Worm (Caenorhabditis elegans): ENCODE results near the gene Y69A2AR.25.

The Y69A2AR.25 gene

ce11 chrIV:2542001-2542400 lies 26.2 kb downstream of the Y69A2AR.25 start, which contains the start of gene sprr-3:
TSS of gene sprr-3 (plus strand) at chrIV:2542301.
- TF ChIP-seq efl-1 (GFP tag; optimal IDR thresholded peaks at IDR 0.05) (no peak), nfya-2 (GFP tag; IDR thresholded peaks at IDR 0.05) (no peak), attf-6 (GFP tag; IDR thresholded peaks at IDR 0.05) (no peak), T07F8.4 (tag; optimal IDR thresholded peaks at IDR 0.05) (no peak), C06A6.2 (GFP tag; conservative IDR thresholded peaks at IDR 0.05) (no peak), sea-2 (GFP tag; IDR thresholded peaks at IDR 0.05) (no peak), F39B2.1 (GFP tag; IDR thresholded peaks at IDR 0.05) (no peak), aptf-2 (GFP tag; conservative IDR thresholded peaks at IDR 0.05) (no peak), dpff-1 (tag; optimal IDR thresholded peaks at IDR 0.05) (no peak), madf-3 (GFP tag; IDR thresholded peaks at IDR 0.05) (no peak), attf-3 (GFP tag; conservative IDR thresholded peaks at IDR 0.05) (no peak), egl-44 (GFP tag; IDR thresholded peaks at IDR 0.05) (no peak)

ce11 chrIV:2537741-2538140 lies 30.4 kb downstream of the Y69A2AR.25 start:
- TF ChIP-seq egrh-3 (GFP tag; IDR thresholded peaks at IDR 0.05) (no peak), lsy-27 (tag; optimal IDR thresholded peaks at IDR 0.05; ENCODE audit: borderline replicate concordance, insufficient read depth) (no peak), rec-8 (tag; optimal IDR thresholded peaks at IDR 0.05) (no peak), hlh-12 (tag; optimal IDR thresholded peaks at IDR 0.05) (no peak), repo-1 (tag; optimal IDR thresholded peaks at IDR 0.05) (no peak), cebp-1 (GFP tag; IDR thresholded peaks at IDR 0.05) (no peak), cebp-1 (tag; optimal IDR thresholded peaks at IDR 0.05) (no peak), ets-4 (GFP tag; optimal IDR thresholded peaks at IDR 0.05) (no peak), mcd-1 (GFP tag; IDR thresholded peaks at IDR 0.05) (no peak), Y67H2A.10 (GFP tag; conservative IDR thresholded peaks at IDR 0.05) (no peak), F23B12.7 (tag; optimal IDR thresholded peaks at IDR 0.05; ENCODE audit: insufficient read depth) (no peak), cebp-2 (GFP tag; IDR thresholded peaks at IDR 0.05) (no peak), D2030.7 (GFP tag; IDR thresholded peaks at IDR 0.05) (no peak), ama-1 (optimal IDR thresholded peaks at IDR 0.05) (no peak), ama-1 (GFP tag; optimal IDR thresholded peaks at IDR 0.05) (no peak), pbrm-1 (GFP tag; IDR thresholded peaks at IDR 0.05) (no peak), hlh-26 (GFP tag; conservative IDR thresholded peaks at IDR 0.05) (no peak), die-1 (tag; optimal IDR thresholded peaks at IDR 0.05) (no peak), ceh-40 (GFP tag; IDR thresholded peaks at IDR 0.05) (no peak), chd-7 (tag; optimal IDR thresholded peaks at IDR 0.05) (no peak), sptf-2 (GFP tag; optimal IDR thresholded peaks at IDR 0.05) (no peak), lin-40 (tag; optimal IDR thresholded peaks at IDR 0.05) (no peak)

ce11 chrIV:2530285-2530684 lies 37.9 kb downstream of the Y69A2AR.25 start:
- TF ChIP-seq F39B2.1 (GFP tag; IDR thresholded peaks at IDR 0.05), result no peak
- no peak for TF ChIP-seq atf-7 (tag; optimal IDR thresholded peaks at IDR 0.05)
- no peak for TF ChIP-seq F57C9.4 (tag; optimal IDR thresholded peaks at IDR 0.05)
- no peak for TF ChIP-seq efl-1 (GFP tag; optimal IDR thresholded peaks at IDR 0.05)
- no peak for TF ChIP-seq C17E4.6 (GFP tag; IDR thresholded peaks at IDR 0.05)
- TF ChIP-seq ceh-91 (GFP tag; IDR thresholded peaks at IDR 0.05), result no peak
- no peak for TF ChIP-seq ztf-28 (GFP tag; IDR thresholded peaks at IDR 0.05)
- no peak for TF ChIP-seq hmg-1.2 (GFP tag; IDR thresholded peaks at IDR 0.05)
- no peak for TF ChIP-seq rcor-1 (GFP tag; IDR thresholded peaks at IDR 0.05)
- no peak for TF ChIP-seq attf-6 (GFP tag; IDR thresholded peaks at IDR 0.05)
- TF ChIP-seq lsy-27 (tag; optimal IDR thresholded peaks at IDR 0.05; ENCODE audit: borderline replicate concordance, insufficient read depth), result no peak

All from whole organism, young adult.